Worm (Caenorhabditis elegans) whole organism, mixed stage, embryonic: Measurements from ENCODE around the gene snet-1.
A peak's percentile ranks its signal among the peaks of the same experiment; 100 is the strongest.

Experiments
- blmp-1 ChIP-seq: fragments of 150-350 bp; optimal IDR thresholded peaks from 2 replicates; lab custom pipeline; 2014; ENCODE audit warnings: missing biosample characterization, missing genetic modification characterization
- lin-13 ChIP-seq: fragments of 150-350 bp; optimal IDR thresholded peaks from 2 replicates; lab custom pipeline; 2014; ENCODE audit warnings: missing biosample characterization, missing genetic modification characterization
- lsy-2 ChIP-seq: fragments of 150-350 bp; optimal IDR thresholded peaks from 2 replicates; lab custom pipeline; 2014; ENCODE audit warnings: missing biosample characterization, missing genetic modification characterization
- pha-4 ChIP-seq: fragments of 150-350 bp; optimal IDR thresholded peaks from 2 replicates; lab custom pipeline; 2018; ENCODE audit warnings: missing biosample characterization, missing genetic modification reagents, missing genetic modification characterization
- sptf-1 ChIP-seq: sonication (generic microtip); optimal IDR thresholded peaks from 2 replicates; lab custom pipeline; 2017; ENCODE audit warnings: mild to moderate bottlenecking, missing genetic modification characterization, moderate library complexity, missing compliant biosample characterization
- unc-39 ChIP-seq: fragments of 150-350 bp; optimal IDR thresholded peaks from 2 replicates; lab custom pipeline; 2014; ENCODE audit warnings: missing biosample characterization, missing genetic modification characterization
- unc-62 ChIP-seq: fragments of 150-350 bp; optimal IDR thresholded peaks from 2 replicates; lab custom pipeline; 2014; ENCODE audit warnings: missing biosample characterization, missing genetic modification reagents, missing genetic modification characterization

ce11 chrX:3650100-3650809, 18.5 kb downstream of the snet-1 start, which contains the start of the genes sax-1 and R11G1.2:
- no peak for TF ChIP-seq blmp-1 (tag; lab: Kevin White, UChicago)
- no peak for TF ChIP-seq unc-62
- peak; percentile 59 for TF ChIP-seq pha-4 (tag; lab: Kevin White, UChicago)
- TF ChIP-seq lsy-2: peak; percentile 6
- no peak for TF ChIP-seq sptf-1 (tag; lab: Kevin White, UChicago)
- TF ChIP-seq lin-13 (tag; lab: Kevin White, UChicago): peak; percentile 73
- TF ChIP-seq unc-39: no peak
